Worm (Caenorhabditis elegans): ENCODE measurements around the gene K07C11.7.

The K07C11.7 gene

DNA sequence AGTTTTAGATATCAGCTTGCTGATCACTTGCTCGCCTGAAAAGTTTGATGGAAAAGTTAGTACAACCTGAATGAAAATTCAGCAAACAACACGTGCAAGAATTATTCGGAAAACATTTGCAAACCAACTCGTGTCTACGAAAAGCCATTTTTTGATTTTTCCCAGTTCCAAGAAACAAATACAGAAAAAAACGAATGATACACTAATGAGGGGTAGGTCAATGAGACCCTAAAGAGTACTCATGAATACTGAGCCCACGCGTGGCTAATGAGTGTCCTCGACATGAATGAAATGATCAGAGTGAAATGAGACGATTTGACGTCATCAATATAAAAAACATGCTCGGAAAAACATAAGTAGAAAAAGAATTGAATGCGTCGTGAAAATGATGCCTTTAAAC lies 1.8 kb downstream of the K07C11.7 start (continued):
- TF ChIP-seq lir-3 (tag; optimal IDR thresholded peaks at IDR 0.05; ENCODE audit: poor library complexity) (no peak), sup-37 (GFP tag; optimal IDR thresholded peaks at IDR 0.05) (no peak), nhr-85 (tag) (peak; percentile 47), ceh-8 (GFP tag; optimal IDR thresholded peaks at IDR 0.05) (no peak), blmp-1 (tag; optimal IDR thresholded peaks at IDR 0.05) (no peak), rnt-1 (tag; optimal IDR thresholded peaks at IDR 0.05) (no peak), elt-3 (tag; optimal IDR thresholded peaks at IDR 0.05) (no peak), vab-15 (tag; optimal IDR thresholded peaks at IDR 0.05) (no peak), snpc-4 (tag; optimal IDR thresholded peaks at IDR 0.05) (no peak), mdl-1 (tag; optimal IDR thresholded peaks at IDR 0.05) (no peak), C34B4.2 (tag; optimal IDR thresholded peaks at IDR 0.05) (no peak), nhr-20 (tag; optimal IDR thresholded peaks at IDR 0.05) (peak; percentile 22), ztf-4 (tag; optimal IDR thresholded peaks at IDR 0.05) (peak; percentile 33), lin-39 (tag; optimal IDR thresholded peaks at IDR 0.05) (no peak), elt-2 (tag; optimal IDR thresholded peaks at IDR 0.05) (no peak), ceh-63 (GFP tag; optimal IDR thresholded peaks at IDR 0.05) (no peak), F16B12.6 (tag; optimal IDR thresholded peaks at IDR 0.05) (no peak), nhr-90 (tag; optimal IDR thresholded peaks at IDR 0.05; ENCODE audit: poor library complexity) (no peak), fkh-8 (tag; optimal IDR thresholded peaks at IDR 0.05) (peak; percentile 81), lin-15B (tag; optimal IDR thresholded peaks at IDR 0.05) (no peak), isw-1 (GFP tag; IDR thresholded peaks at IDR 0.05) (no peak), zip-4 (GFP tag; optimal IDR thresholded peaks at IDR 0.05) (no peak), nhr-77 (tag; optimal IDR thresholded peaks at IDR 0.05) (no peak), hlh-17 (GFP tag; optimal IDR thresholded peaks at IDR 0.05; ENCODE audit: borderline replicate concordance) (no peak), mep-1 (tag; optimal IDR thresholded peaks at IDR 0.05) (no peak), C04F5.9 (tag; optimal IDR thresholded peaks at IDR 0.05) (no peak), fkh-10 (GFP tag; optimal IDR thresholded peaks at IDR 0.05) (no peak), lsy-2 (tag; optimal IDR thresholded peaks at IDR 0.05) (peak; percentile 11 to 32), nhr-47 (tag; optimal IDR thresholded peaks at IDR 0.05) (peak; percentile 78), ceh-90 (tag; optimal IDR thresholded peaks at IDR 0.05) (no peak), egl-27 (tag; optimal IDR thresholded peaks at IDR 0.05) (no peak), pqm-1 (tag; optimal IDR thresholded peaks at IDR 0.05) (no peak), nhr-19 (GFP tag; conservative IDR thresholded peaks at IDR 0.05) (no peak), ces-1 (GFP tag; optimal IDR thresholded peaks at IDR 0.05) (no peak), unc-98 (GFP tag; IDR thresholded peaks at IDR 0.05) (no peak), dsc-1 (tag; optimal IDR thresholded peaks at IDR 0.05) (peak; percentile 92), ama-1 (optimal IDR thresholded peaks at IDR 0.05) (no peak), lin-13 (GFP tag; optimal IDR thresholded peaks at IDR 0.05) (no peak), sox-4 (tag; optimal IDR thresholded peaks at IDR 0.05) (peak; percentile 90), lin-14 (GFP tag; optimal IDR thresholded peaks at IDR 0.05) (peak; percentile 78), C16A3.4 (tag; optimal IDR thresholded peaks at IDR 0.05) (no peak), irx-1 (tag; optimal IDR thresholded peaks at IDR 0.05) (no peak), Y116A8C.19 (tag; optimal IDR thresholded peaks at IDR 0.05; ENCODE audit: borderline replicate concordance) (no peak), hlh-4 (tag; optimal IDR thresholded peaks at IDR 0.05) (peak; percentile 62), pag-3 (tag; optimal IDR thresholded peaks at IDR 0.05; ENCODE audit: borderline replicate concordance, insufficient read depth) (no peak), hpl-2 (GFP tag; optimal IDR thresholded peaks at IDR 0.05) (no peak), sptf-1 (tag; optimal IDR thresholded peaks at IDR 0.05) (no peak), aly-2 (tag; optimal IDR thresholded peaks at IDR 0.05) (no peak), pax-3 (tag; optimal IDR thresholded peaks at IDR 0.05) (peak; percentile 31), zag-1 (tag; optimal IDR thresholded peaks at IDR 0.05) (no peak), fos-1 (tag; optimal IDR thresholded peaks at IDR 0.05) (no peak), nhr-71 (tag; optimal IDR thresholded peaks at IDR 0.05) (peak; percentile 82), nhr-76 (tag; optimal IDR thresholded peaks at IDR 0.05) (no peak), ztf-11 (tag; optimal IDR thresholded peaks at IDR 0.05) (no peak)

Measured in whole organism, L1 larva.